Worm (Caenorhabditis elegans) whole organism, late embryonic: ENCODE data around the gene clec-145.

Experiments
- ahr-1 ChIP-seq: sonication (generic microtip); optimal IDR thresholded peaks from 2 replicates; lab custom pipeline; 2016; ENCODE audit warnings: missing genetic modification characterization, missing compliant biosample characterization
- ama-1 ChIP-seq: fragments of 150-350 bp; optimal IDR thresholded peaks from 2 replicates; lab custom pipeline; 2014
- elt-2 ChIP-seq: sonication (generic microtip); optimal IDR thresholded peaks from 2 replicates; lab custom pipeline; 2016; ENCODE audit warnings: missing genetic modification reagents, missing genetic modification characterization, missing compliant biosample characterization
- fkh-10 ChIP-seq: fragments of 150-350 bp; optimal IDR thresholded peaks from 2 replicates; lab custom pipeline; 2014; ENCODE audit warnings: missing biosample characterization, missing genetic modification reagents, missing genetic modification characterization
- hlh-15 ChIP-seq: sonication (generic microtip); optimal IDR thresholded peaks from 2 replicates; lab custom pipeline; 2016; ENCODE audit warnings: missing genetic modification characterization, missing compliant biosample characterization
- lim-6 ChIP-seq: sonication (generic microtip); optimal IDR thresholded peaks from 2 replicates; lab custom pipeline; 2016; ENCODE audit warnings: missing genetic modification characterization, missing compliant biosample characterization
- ref-2 ChIP-seq: sonication (generic microtip); optimal IDR thresholded peaks from 2 replicates; lab custom pipeline; 2016; ENCODE audit warnings: missing genetic modification characterization, missing compliant biosample characterization
- sox-2 ChIP-seq: fragments of 200-800 bp; sonication (Bioruptor generic); IDR thresholded peaks from 2 replicates; pipeline ENCODE4 v1.3.6; 2022; ENCODE audit warnings: missing genetic modification reagents, missing genetic modification characterization, missing compliant biosample characterization
- ttx-3 ChIP-seq: sonication (generic microtip); optimal IDR thresholded peaks from 2 replicates; lab custom pipeline; 2016; ENCODE audit warnings: missing genetic modification reagents, missing genetic modification characterization, missing compliant biosample characterization
- unc-42 ChIP-seq: sonication (generic microtip); optimal IDR thresholded peaks from 2 replicates; lab custom pipeline; 2016; ENCODE audit warnings: missing genotype, missing genetic modification characterization, missing compliant biosample characterization
- unc-55 ChIP-seq: sonication (generic microtip); optimal IDR thresholded peaks from 2 replicates; lab custom pipeline; 2017; ENCODE audit warnings: missing biosample characterization, missing genetic modification reagents, missing genetic modification characterization

- no peak for TF ChIP-seq ahr-1
- no peak for TF ChIP-seq unc-42
- TF ChIP-seq elt-2 (tag; lab: Kevin White, UChicago) = no peak
- TF ChIP-seq sox-2 (GFP tag; lab: Robert Waterston, UW) = no peak
- no peak for TF ChIP-seq fkh-10
- no peak for TF ChIP-seq unc-55
- TF ChIP-seq hlh-15 (tag; lab: Kevin White, UChicago) = no peak
- TF ChIP-seq lim-6 = no peak
- TF ChIP-seq ttx-3 (tag; lab: Kevin White, UChicago) = no peak
- no peak for TF ChIP-seq ref-2 (tag; lab: Kevin White, UChicago)
- no peak for TF ChIP-seq ama-1
Measured at ce11 chrII:13632238-13632637, 41.9 kb upstream of the clec-145 start, which contains the start of gene tag-10.
